Fruit fly (Drosophila melanogaster) whole organism, embryonic: ENCODE data around the gene CG13928.

Source experiments
- CG10274 ChIP-seq: fragments of 200-800 bp; sonication (Bioruptor generic); optimal IDR thresholded peaks from 3 replicates; lab custom pipeline; 2017; ENCODE audit warnings: missing biosample characterization, mild to moderate bottlenecking, missing genetic modification characterization
- CG11723 ChIP-seq: fragments of 200-800 bp; sonication (Bioruptor generic); optimal IDR thresholded peaks from 2 replicates; lab custom pipeline; 2017; ENCODE audit warnings: missing biosample characterization, mild to moderate bottlenecking, missing genetic modification characterization
- CG13296 ChIP-seq: fragments of 200-800 bp; sonication (Bioruptor generic); optimal IDR thresholded peaks from 3 replicates; lab custom pipeline; 2018; ENCODE audit warnings: missing biosample characterization, mild to moderate bottlenecking, missing genetic modification characterization
- CG13894 ChIP-seq: fragments of 200-800 bp; sonication (Bioruptor generic); optimal IDR thresholded peaks from 3 replicates; lab custom pipeline; 2018; ENCODE audit warnings: missing biosample characterization, mild to moderate bottlenecking, missing genetic modification characterization, moderate library complexity
- CG15011 ChIP-seq: fragments of 200-800 bp; sonication (Bioruptor generic); optimal IDR thresholded peaks from 3 replicates; lab custom pipeline; 2018; ENCODE audit warnings: missing biosample characterization, mild to moderate bottlenecking, missing genetic modification characterization
- CG16813 ChIP-seq: fragments of 200-800 bp; sonication (Bioruptor generic); IDR thresholded peaks from 3 replicates; pipeline ENCODE4 v1.3.6; 2022; ENCODE audit warnings: missing biosample characterization, missing genetic modification characterization; ENCODE audit not compliant: partially characterized antibody
- CG17568 ChIP-seq: fragments of 200-800 bp; sonication (Bioruptor generic); optimal IDR thresholded peaks from 2 replicates; lab custom pipeline; 2018; ENCODE audit warnings: missing biosample characterization, mild to moderate bottlenecking, missing genetic modification characterization, moderate library complexity
- CG18011 ChIP-seq: fragments of 200-800 bp; sonication (Bioruptor generic); optimal IDR thresholded peaks from 2 replicates; lab custom pipeline; 2017; ENCODE audit warnings: missing biosample characterization, missing genetic modification characterization, mild to moderate bottlenecking, moderate library complexity, missing genotype
- CG2120 ChIP-seq: fragments of 200-800 bp; sonication (Bioruptor generic); optimal IDR thresholded peaks from 3 replicates; lab custom pipeline; 2016; ENCODE audit warnings: missing biosample characterization, missing genetic modification characterization
- CG3065 ChIP-seq: fragments of 200-800 bp; sonication (Bioruptor generic); optimal IDR thresholded peaks from 2 replicates; lab custom pipeline; 2016; ENCODE audit warnings: missing biosample characterization, missing genetic modification characterization
- CG3838 ChIP-seq: fragments of 200-800 bp; sonication (Bioruptor generic); optimal IDR thresholded peaks from 3 replicates; lab custom pipeline; 2016; ENCODE audit warnings: missing biosample characterization, missing genetic modification characterization
- CG4820 ChIP-seq: fragments of 200-800 bp; sonication (Bioruptor generic); optimal IDR thresholded peaks from 3 replicates; lab custom pipeline; 2016; ENCODE audit warnings: missing biosample characterization, missing genetic modification characterization
- CG5180 ChIP-seq: fragments of 200-800 bp; sonication (Bioruptor generic); optimal IDR thresholded peaks from 3 replicates; lab custom pipeline; 2017; ENCODE audit warnings: missing biosample characterization, missing genetic modification characterization, mild to moderate bottlenecking, moderate library complexity, missing genetic modification reagents
- CG6272 ChIP-seq: fragments of 200-800 bp; sonication (Bioruptor generic); IDR thresholded peaks from 2 replicates; pipeline ENCODE4 v1.3.6; 2022; ENCODE audit warnings: missing biosample characterization, missing genetic modification characterization
- CG6654 ChIP-seq: fragments of 200-800 bp; sonication (Bioruptor generic); optimal IDR thresholded peaks from 2 replicates; lab custom pipeline; 2017; ENCODE audit warnings: missing biosample characterization, mild to moderate bottlenecking, missing genetic modification characterization
- CG6765 ChIP-seq: fragments of 200-800 bp; sonication (Bioruptor generic); optimal IDR thresholded peaks from 3 replicates; lab custom pipeline; 2017; ENCODE audit warnings: missing biosample characterization, mild to moderate bottlenecking, missing genetic modification characterization
- CG7745 ChIP-seq: fragments of 200-800 bp; sonication (Bioruptor generic); optimal IDR thresholded peaks from 2 replicates; lab custom pipeline; 2018; ENCODE audit warnings: missing biosample characterization, mild to moderate bottlenecking, missing genetic modification characterization, moderate library complexity
- CG7987 ChIP-seq: fragments of 200-800 bp; sonication (Bioruptor generic); optimal IDR thresholded peaks from 2 replicates; lab custom pipeline; 2018; ENCODE audit warnings: missing biosample characterization, mild to moderate bottlenecking, missing genetic modification characterization, moderate library complexity
- CHES-1-like ChIP-seq: fragments of 200-800 bp; sonication (Bioruptor generic); optimal IDR thresholded peaks from 2 replicates; lab custom pipeline; 2016; ENCODE audit warnings: missing biosample characterization, missing genetic modification characterization
- D19A ChIP-seq: fragments of 200-800 bp; optimal IDR thresholded peaks from 3 replicates; lab custom pipeline; 2019; ENCODE audit warnings: missing biosample characterization, mild to moderate bottlenecking, missing genetic modification characterization, moderate library complexity
- Dbx ChIP-seq: fragments of 200-800 bp; sonication (Bioruptor generic); IDR thresholded peaks from 3 replicates; pipeline ENCODE4 v1.3.6; 2022; ENCODE audit warnings: missing biosample characterization, missing genetic modification characterization
- Elba2 ChIP-seq: fragments of 200-800 bp; sonication (Bioruptor generic); optimal IDR thresholded peaks from 3 replicates; lab custom pipeline; 2016; ENCODE audit warnings: missing biosample characterization, missing genetic modification characterization
- Jarid2 ChIP-seq: fragments of 200-800 bp; sonication (Bioruptor generic); optimal IDR thresholded peaks from 3 replicates; lab custom pipeline; 2017; ENCODE audit warnings: mild to moderate bottlenecking, missing biosample characterization, missing genetic modification reagents, missing genetic modification characterization
- Lhr ChIP-seq: fragments of 200-800 bp; sonication (Bioruptor generic); optimal IDR thresholded peaks from 3 replicates; lab custom pipeline; 2017; ENCODE audit warnings: mild to moderate bottlenecking, missing biosample characterization, missing genetic modification reagents, missing genetic modification characterization
- Nf-YB ChIP-seq: fragments of 200-800 bp; sonication (Bioruptor generic); optimal IDR thresholded peaks from 3 replicates; lab custom pipeline; 2019; ENCODE audit warnings: missing biosample characterization, mild to moderate bottlenecking, missing genetic modification characterization, moderate library complexity
- Ravus ChIP-seq: fragments of 200-800 bp; sonication (Bioruptor generic); IDR thresholded peaks from 2 replicates; pipeline ENCODE4 v1.3.6; 2022; ENCODE audit warnings: missing biosample characterization, missing genetic modification characterization
- Side ChIP-seq: fragments of 200-800 bp; sonication (Bioruptor generic); optimal IDR thresholded peaks from 2 replicates; lab custom pipeline; 2016; ENCODE audit warnings: missing biosample characterization, missing genetic modification characterization
- TFAM ChIP-seq: fragments of 200-800 bp; sonication (Bioruptor generic); optimal IDR thresholded peaks from 2 replicates; lab custom pipeline; 2017; ENCODE audit warnings: missing biosample characterization, missing genetic modification characterization, inconsistent platforms
- Usf ChIP-seq: fragments of 200-800 bp; sonication (Bioruptor generic); optimal IDR thresholded peaks from 2 replicates; lab custom pipeline; 2017; ENCODE audit warnings: missing genotype, missing biosample characterization, missing genetic modification characterization
- Xrp1 ChIP-seq: fragments of 200-800 bp; sonication (Bioruptor generic); IDR thresholded peaks from 2 replicates; pipeline ENCODE4 v1.3.6; 2022; ENCODE audit warnings: missing biosample characterization, missing genetic modification characterization
- abd-A ChIP-seq: fragments of 200-800 bp; sonication (Bioruptor generic); optimal IDR thresholded peaks from 3 replicates; lab custom pipeline; 2019; ENCODE audit warnings: missing biosample characterization, mild to moderate bottlenecking, missing genetic modification characterization, moderate library complexity
- bcd ChIP-seq: fragments of 200-800 bp; sonication (Bioruptor generic); optimal IDR thresholded peaks from 2 replicates; lab custom pipeline; 2017; ENCODE audit warnings: missing biosample characterization, mild to moderate bottlenecking, missing genetic modification characterization
- disco-r ChIP-seq: fragments of 200-800 bp; sonication (Bioruptor generic); optimal IDR thresholded peaks from 2 replicates; lab custom pipeline; 2016; ENCODE audit warnings: missing biosample characterization, missing genetic modification characterization
- dysf ChIP-seq: fragments of 200-800 bp; sonication (Bioruptor generic); IDR thresholded peaks from 3 replicates; pipeline ENCODE4 v1.3.6; 2022; ENCODE audit warnings: missing biosample characterization, missing genetic modification characterization
- emc ChIP-seq: fragments of 200-800 bp; sonication (Bioruptor generic); optimal IDR thresholded peaks from 2 replicates; lab custom pipeline; 2016; ENCODE audit warnings: missing biosample characterization, missing genetic modification characterization
- fru ChIP-seq: fragments of >200 bp; optimal IDR thresholded peaks from 2 replicates; lab custom pipeline; 2017
- hkb ChIP-seq, 2 experiments: fragments of 200-800 bp in 1 of 2; fragments of >200 bp in 1 of 2; sonication (Bioruptor generic) in 1 of 2; IDR thresholded peaks in 1 of 2; optimal IDR thresholded peaks in 1 of 2; 2 replicates each; pipeline versions ENCODE4 v1.3.6 to Lab custom; 2017 to 2022; ENCODE audit warnings: missing biosample characterization in 1 of 2, missing genetic modification characterization in 1 of 2
- jumu ChIP-seq: fragments of 200-800 bp; sonication (Bioruptor generic); optimal IDR thresholded peaks from 3 replicates; lab custom pipeline; 2016; ENCODE audit warnings: missing biosample characterization, missing genetic modification characterization
- lab ChIP-seq: fragments of 200-800 bp; sonication (Bioruptor generic); optimal IDR thresholded peaks from 3 replicates; lab custom pipeline; 2017; ENCODE audit warnings: missing biosample characterization, missing genetic modification characterization, mild to moderate bottlenecking, moderate library complexity, missing genetic modification reagents
- maf-S ChIP-seq: fragments of 200-800 bp; sonication (Bioruptor generic); optimal IDR thresholded peaks from 2 replicates; lab custom pipeline; 2016; ENCODE audit warnings: missing biosample characterization, missing genetic modification characterization
- nau ChIP-seq: fragments of 200-800 bp; sonication (Bioruptor generic); optimal IDR thresholded peaks from 3 replicates; lab custom pipeline; 2017; ENCODE audit warnings: missing biosample characterization, mild to moderate bottlenecking, missing genetic modification characterization, missing genetic modification reagents
- nerfin-1 ChIP-seq: fragments of 200-800 bp; sonication (Bioruptor generic); optimal IDR thresholded peaks from 3 replicates; lab custom pipeline; 2019; ENCODE audit warnings: missing biosample characterization, mild to moderate bottlenecking, missing genetic modification characterization, moderate library complexity
- prd ChIP-seq, 3 experiments: fragments of >200 bp in 2 of 3; fragments of 200-800 bp in 1 of 3; sonication (Bioruptor generic) in 1 of 3; optimal IDR thresholded peaks in 2 of 3; IDR thresholded peaks in 1 of 3; 2 replicates in 2 of 3; 3 replicates in 1 of 3; pipeline versions ENCODE4 v1.3.6 to Lab custom; 2017 to 2022; ENCODE audit warnings: missing biosample characterization in 1 of 3, missing genetic modification characterization in 1 of 3
- run ChIP-seq: fragments of 200-800 bp; sonication (Bioruptor generic); optimal IDR thresholded peaks from 3 replicates; lab custom pipeline; 2018; ENCODE audit warnings: missing biosample characterization, mild to moderate bottlenecking, missing genetic modification characterization
- schlank ChIP-seq: fragments of 200-800 bp; sonication (Bioruptor generic); optimal IDR thresholded peaks from 2 replicates; lab custom pipeline; 2018; ENCODE audit warnings: missing biosample characterization, mild to moderate bottlenecking, missing genetic modification characterization
- sim ChIP-seq: fragments of 200-800 bp; sonication (Bioruptor generic); IDR thresholded peaks from 2 replicates; pipeline ENCODE4 v1.3.6; 2022; ENCODE audit warnings: missing biosample characterization, missing genetic modification characterization
- tna ChIP-seq: fragments of 200-800 bp; sonication (Bioruptor generic); IDR thresholded peaks from 2 replicates; pipeline ENCODE4 v1.3.6; 2022; ENCODE audit warnings: missing biosample characterization, missing genetic modification characterization; ENCODE audit not compliant: partially characterized antibody
- toy ChIP-seq: fragments of 200-800 bp; sonication (Bioruptor generic); IDR thresholded peaks from 2 replicates; pipeline ENCODE4 v1.3.6; 2022; ENCODE audit warnings: missing biosample characterization, missing genetic modification characterization
- ttk ChIP-seq: fragments of 200-800 bp; sonication (Bioruptor generic); IDR thresholded peaks from 2 replicates; pipeline ENCODE4 v2.1.2; 2022; ENCODE audit warnings: missing biosample characterization, missing genetic modification characterization
- unpg ChIP-seq: fragments of 200-800 bp; sonication (Bioruptor generic); optimal IDR thresholded peaks from 3 replicates; lab custom pipeline; 2018; ENCODE audit warnings: missing biosample characterization, mild to moderate bottlenecking, missing genetic modification characterization, moderate library complexity

CG13928 gene

dm6 chr3L:1584781-1585180 is 43.4 kb downstream of the CG13928 start (continued):
- no peak for TF ChIP-seq Elba2
- no peak for TF ChIP-seq CG6654 (GFP tag; lab: Kevin White, UChicago)
- TF ChIP-seq run (tag; lab: Kevin White, UChicago): no peak
- no peak for TF ChIP-seq CG2120
- TF ChIP-seq CG3065 (GFP tag; lab: Kevin White, UChicago): no peak
- no peak for TF ChIP-seq TFAM (GFP tag; lab: Kevin White, UChicago)
- TF ChIP-seq CG6272 (GFP tag; lab: Robert Waterston, UW): no peak; the same call in 1 of the 2 replicates
- peak; percentile 54; the same call in 1 of the 3 replicates for TF ChIP-seq dysf
- no peak for TF ChIP-seq CG7987 (GFP tag; lab: Kevin White, UChicago)
- 0 out of 2 replicates have a peak, but pooled peaks have one; percentile 10 for TF ChIP-seq sim (GFP tag; lab: Robert Waterston, UW)
- no peak for TF ChIP-seq abd-A (tag; lab: Kevin White, UChicago)
- peak; percentile 60 for TF ChIP-seq ttk (GFP tag; lab: Robert Waterston, UW)
- TF ChIP-seq CG13894 (tag; lab: Kevin White, UChicago): no peak
- no peak for TF ChIP-seq disco-r (GFP tag; lab: Kevin White, UChicago)
- no peak for TF ChIP-seq CHES-1-like (GFP tag; lab: Kevin White, UChicago)
- no peak for TF ChIP-seq CG5180 (GFP tag; lab: Kevin White, UChicago)
- no peak for TF ChIP-seq jumu
- no peak for TF ChIP-seq CG17568
- TF ChIP-seq maf-S (GFP tag; lab: Kevin White, UChicago): no peak
- no peak for TF ChIP-seq bcd
- no peak for TF ChIP-seq CG10274 (GFP tag; lab: Kevin White, UChicago)
- no peak for TF ChIP-seq lab (GFP tag; lab: Kevin White, UChicago)
- no peak for TF ChIP-seq prd (optimal IDR thresholded peaks at IDR 0.05; lab: Kevin White, UChicago)
- peak; percentile 48; the same call in 2 of the 3 replicates for TF ChIP-seq prd (GFP tag; IDR thresholded peaks at IDR 0.05; lab: Robert Waterston, UW)
- no peak for TF ChIP-seq unpg (GFP tag; lab: Kevin White, UChicago)
- TF ChIP-seq CG15011 (GFP tag; lab: Kevin White, UChicago): no peak
- no peak for TF ChIP-seq CG16813 (GFP tag; lab: Robert Waterston, UW)
- TF ChIP-seq D19A (tag; lab: Kevin White, UChicago): peak; percentile 81
- peak; percentile 18 for TF ChIP-seq CG4820 (GFP tag; lab: Kevin White, UChicago)
- peak; percentile 45; the same call in 1 of the 2 replicates for TF ChIP-seq Xrp1 (GFP tag; lab: Robert Waterston, UW)
- TF ChIP-seq CG3838: no peak
- no peak for TF ChIP-seq schlank
- no peak for TF ChIP-seq emc
- no peak for TF ChIP-seq CG13296
- no peak for TF ChIP-seq Usf (GFP tag; lab: Kevin White, UChicago)
- TF ChIP-seq Lhr (GFP tag; lab: Kevin White, UChicago): no peak
- no peak for TF ChIP-seq fru (lab: Kevin White, UChicago)
- no peak for TF ChIP-seq toy (GFP tag; lab: Robert Waterston, UW)
- TF ChIP-seq CG6765 (GFP tag; lab: Kevin White, UChicago): no peak
- no peak for TF ChIP-seq Dbx (GFP tag; lab: Robert Waterston, UW)
- TF ChIP-seq Side (GFP tag; lab: Kevin White, UChicago): no peak
- no peak for TF ChIP-seq CG11723 (GFP tag; lab: Kevin White, UChicago)
- no peak for TF ChIP-seq CG7745
- no peak for TF ChIP-seq nau
- TF ChIP-seq CG18011 (GFP tag; lab: Kevin White, UChicago): no peak
- TF ChIP-seq Nf-YB (GFP tag; lab: Kevin White, UChicago): no peak
- no peak for TF ChIP-seq Ravus (GFP tag; lab: Robert Waterston, UW)
- peak; percentile 14 for TF ChIP-seq nerfin-1 (tag; lab: Kevin White, UChicago)
- no peak for TF ChIP-seq tna
- TF ChIP-seq hkb (optimal IDR thresholded peaks at IDR 0.05; lab: Kevin White, UChicago): no peak
- TF ChIP-seq hkb (GFP tag; IDR thresholded peaks at IDR 0.05; lab: Robert Waterston, UW): 0 out of 2 replicates have a peak, but pooled peaks have one; percentile 34
- no peak for TF ChIP-seq Jarid2 (GFP tag; lab: Kevin White, UChicago)
